Fruit fly (Drosophila melanogaster) whole organism, adult: Measurements from ENCODE around the gene mthl10.

Experiments
- CG11617 ChIP-seq: fragments of 200-800 bp; sonication (Bioruptor generic); optimal IDR thresholded peaks from 2 replicates; lab custom pipeline; 2017; ENCODE audit warnings: mild to moderate bottlenecking, missing biosample characterization, missing genetic modification reagents, missing genetic modification characterization
- CG12768 ChIP-seq: fragments of 200-800 bp; sonication (Bioruptor generic); optimal IDR thresholded peaks from 2 replicates; lab custom pipeline; 2017; ENCODE audit warnings: missing biosample characterization, missing genetic modification characterization, mild to moderate bottlenecking, moderate library complexity, missing genetic modification reagents
- CG14711 ChIP-seq: fragments of 200-800 bp; sonication (Bioruptor generic); optimal IDR thresholded peaks from 2 replicates; lab custom pipeline; 2018; ENCODE audit warnings: missing biosample characterization, mild to moderate bottlenecking, missing genetic modification characterization, moderate library complexity
- CG1620 ChIP-seq: fragments of 200-800 bp; sonication (Bioruptor generic); optimal IDR thresholded peaks from 2 replicates; lab custom pipeline; 2016; ENCODE audit warnings: missing biosample characterization, missing genetic modification characterization
- CG33017 ChIP-seq: fragments of 200-800 bp; sonication (Bioruptor generic); optimal IDR thresholded peaks from 2 replicates; lab custom pipeline; 2018; ENCODE audit warnings: missing biosample characterization, mild to moderate bottlenecking, missing genetic modification characterization, moderate library complexity
- CG5204 ChIP-seq: fragments of 200-800 bp; sonication (Bioruptor generic); optimal IDR thresholded peaks from 2 replicates; lab custom pipeline; 2016; ENCODE audit warnings: missing biosample characterization, missing genetic modification characterization
- CG7045 ChIP-seq: fragments of 200-800 bp; sonication (Bioruptor generic); optimal IDR thresholded peaks from 2 replicates; lab custom pipeline; 2017; ENCODE audit warnings: missing biosample characterization, mild to moderate bottlenecking, missing genetic modification characterization
- CG7101 ChIP-seq: fragments of 200-800 bp; sonication (Bioruptor generic); optimal IDR thresholded peaks from 2 replicates; lab custom pipeline; 2018; ENCODE audit warnings: missing biosample characterization, mild to moderate bottlenecking, missing genetic modification characterization, moderate library complexity
- Clk ChIP-seq: fragments of 200-800 bp; sonication (Bioruptor generic); optimal IDR thresholded peaks from 2 replicates; lab custom pipeline; 2017; ENCODE audit warnings: missing biosample characterization, missing genetic modification characterization
- Crg-1 ChIP-seq: fragments of 200-800 bp; sonication (Bioruptor generic); optimal IDR thresholded peaks from 2 replicates; lab custom pipeline; 2016; ENCODE audit warnings: missing biosample characterization, missing genetic modification characterization
- Hr96 ChIP-seq: fragments of 200-800 bp; sonication (Bioruptor generic); optimal IDR thresholded peaks from 2 replicates; lab custom pipeline; 2016; ENCODE audit warnings: missing biosample characterization, missing genetic modification characterization
- Mnt ChIP-seq: fragments of 200-800 bp; sonication (Bioruptor generic); optimal IDR thresholded peaks from 2 replicates; lab custom pipeline; 2016; ENCODE audit warnings: missing biosample characterization, mild to moderate bottlenecking, missing genetic modification characterization
- bab1 ChIP-seq: fragments of 200-800 bp; sonication (Bioruptor generic); optimal IDR thresholded peaks from 3 replicates; lab custom pipeline; 2019; ENCODE audit warnings: missing biosample characterization, mild to moderate bottlenecking, missing genetic modification characterization, moderate library complexity
- cic ChIP-seq: fragments of 200-800 bp; sonication (Bioruptor generic); optimal IDR thresholded peaks from 2 replicates; lab custom pipeline; 2017; ENCODE audit warnings: missing biosample characterization, mild to moderate bottlenecking, missing genetic modification characterization, moderate library complexity
- cnc ChIP-seq, 2 experiments: fragments of >200 bp; optimal IDR thresholded peaks; 2 replicates each; lab custom pipeline; 2017
- kay ChIP-seq: fragments of 200-800 bp; sonication (Bioruptor generic); peaks from one replicate; lab custom pipeline; 2016; ENCODE audit warnings: missing biosample characterization, missing genetic modification characterization, borderline replicate concordance
- ovo ChIP-seq: fragments of 200-800 bp; sonication (Bioruptor generic); optimal IDR thresholded peaks from 2 replicates; lab custom pipeline; 2016; ENCODE audit warnings: missing biosample characterization, missing genetic modification characterization
- pad ChIP-seq: fragments of 200-800 bp; sonication (Bioruptor generic); optimal IDR thresholded peaks from 3 replicates; lab custom pipeline; 2017; ENCODE audit warnings: missing biosample characterization, missing genetic modification characterization, mild to moderate bottlenecking, moderate library complexity, missing genetic modification reagents
- tj ChIP-seq: fragments of 200-800 bp; sonication (Bioruptor generic); optimal IDR thresholded peaks from 3 replicates; lab custom pipeline; 2017; ENCODE audit warnings: missing biosample characterization, mild to moderate bottlenecking, missing genetic modification characterization, moderate library complexity
- toe ChIP-seq: fragments of 200-800 bp; sonication (Bioruptor generic); optimal IDR thresholded peaks from 2 replicates; lab custom pipeline; 2016; ENCODE audit warnings: missing biosample characterization, missing genetic modification characterization

The mthl10 gene

DNA sequence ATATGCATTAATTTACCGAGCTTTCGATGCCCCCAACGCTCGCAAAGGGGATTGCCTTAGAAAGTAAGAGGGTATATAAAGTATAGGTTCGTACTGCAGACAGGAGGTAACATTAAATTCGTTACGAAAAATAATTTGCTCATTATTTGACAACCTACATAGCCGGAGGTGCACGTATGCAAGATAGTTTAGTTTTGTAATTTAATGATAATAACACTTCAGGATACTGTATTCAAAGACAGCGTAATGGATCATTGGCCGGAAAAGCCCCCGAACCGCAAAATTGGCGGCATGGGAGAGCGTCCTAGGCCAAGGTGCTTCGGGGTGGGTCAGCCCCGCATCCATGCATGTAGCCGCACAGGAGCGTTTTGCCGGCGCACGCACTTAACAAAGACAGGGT is 30.4 kb downstream of the mthl10 start:
- TF ChIP-seq CG1620 (GFP tag; lab: Kevin White, UChicago) (no peak), CG7101 (tag; lab: Kevin White, UChicago) (no peak), toe (GFP tag; lab: Kevin White, UChicago) (no peak), Clk (GFP tag; lab: Kevin White, UChicago) (no peak), CG11617 (GFP tag; lab: Kevin White, UChicago) (no peak), Hr96 (GFP tag; lab: Kevin White, UChicago) (no peak), Crg-1 (GFP tag; lab: Kevin White, UChicago) (no peak), CG12768 (GFP tag; lab: Kevin White, UChicago) (no peak), pad (GFP tag; lab: Kevin White, UChicago) (no peak), ovo (GFP tag; lab: Kevin White, UChicago) (no peak), CG33017 (tag; lab: Kevin White, UChicago) (no peak), CG14711 (tag; lab: Kevin White, UChicago) (no peak), tj (GFP tag; lab: Kevin White, UChicago) (no peak), cnc (optimal IDR thresholded peaks at IDR 0.05; lab: Kevin White, UChicago) (no peak), CG5204 (no peak), CG7045 (GFP tag; lab: Kevin White, UChicago) (no peak), kay (GFP tag; lab: Kevin White, UChicago) (no peak), cic (GFP tag; lab: Kevin White, UChicago) (no peak), bab1 (GFP tag; lab: Kevin White, UChicago) (no peak), Mnt (GFP tag; lab: Kevin White, UChicago) (no peak)

DNA sequence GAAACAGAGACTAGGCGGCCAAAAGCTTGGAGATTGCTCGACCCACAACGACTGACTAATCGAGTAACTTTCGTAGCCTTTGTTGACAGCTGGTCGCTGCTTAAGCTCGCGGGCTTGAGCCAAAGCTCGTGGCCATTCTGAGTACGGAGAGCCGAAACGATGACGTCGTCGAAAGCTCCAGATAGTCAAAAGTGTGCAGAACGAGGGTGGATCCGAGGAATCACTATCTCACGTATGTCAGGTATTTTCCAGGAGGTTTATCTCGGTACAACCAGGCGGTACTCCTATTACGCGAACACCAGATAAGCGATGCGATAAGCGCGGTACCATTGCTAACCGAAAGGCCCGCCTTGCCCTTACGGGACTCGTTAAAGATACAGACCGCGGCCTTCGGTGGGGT is 31.1 kb downstream of the mthl10 start:
- TF ChIP-seq CG1620 (GFP tag; lab: Kevin White, UChicago) (no peak), Clk (GFP tag; lab: Kevin White, UChicago) (no peak), CG7101 (tag; lab: Kevin White, UChicago) (peak; percentile 2), CG33017 (tag; lab: Kevin White, UChicago) (peak; percentile 23), bab1 (GFP tag; lab: Kevin White, UChicago) (peak; percentile 20), kay (GFP tag; lab: Kevin White, UChicago) (no peak), CG12768 (GFP tag; lab: Kevin White, UChicago) (peak; percentile 23), Crg-1 (GFP tag; lab: Kevin White, UChicago) (no peak), Mnt (GFP tag; lab: Kevin White, UChicago) (no peak), CG7045 (GFP tag; lab: Kevin White, UChicago) (no peak), ovo (GFP tag; lab: Kevin White, UChicago) (no peak), CG11617 (GFP tag; lab: Kevin White, UChicago) (no peak), CG5204 (no peak), CG14711 (tag; lab: Kevin White, UChicago) (no peak), Hr96 (GFP tag; lab: Kevin White, UChicago) (no peak), cic (GFP tag; lab: Kevin White, UChicago) (peak; percentile 82)

DNA sequence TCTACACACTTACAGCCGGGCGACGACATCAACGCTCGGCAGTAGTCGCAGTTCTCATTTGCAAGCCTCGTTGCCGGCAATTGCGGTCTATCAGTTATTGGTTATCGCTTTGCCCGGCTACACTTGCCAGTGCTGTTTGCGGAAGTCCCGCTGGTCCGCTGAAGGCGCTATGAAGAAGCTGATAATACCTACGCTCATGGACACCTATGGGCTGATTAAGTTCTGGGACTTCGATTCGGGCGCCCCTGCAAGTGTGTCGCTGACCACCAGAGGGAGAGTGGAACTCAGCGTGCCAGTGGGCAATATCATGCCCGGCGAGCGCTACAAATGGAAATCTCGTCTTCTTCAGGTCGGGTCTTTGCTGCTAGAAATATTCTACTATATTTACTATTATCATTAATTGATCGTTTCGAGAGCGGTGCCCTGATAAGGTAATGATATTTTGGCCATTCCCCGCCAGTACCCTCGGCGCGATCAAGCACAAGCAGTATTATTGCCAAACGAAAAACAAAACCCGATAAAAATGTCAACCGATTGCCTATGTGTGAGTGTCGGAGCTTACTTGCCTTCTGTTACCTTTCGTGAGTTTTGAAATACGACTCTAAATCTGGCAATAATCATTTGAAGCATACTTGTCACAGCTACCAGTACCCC is 42.6 kb downstream of the mthl10 start:
- TF ChIP-seq cic (GFP tag; lab: Kevin White, UChicago) (peak; percentile 38), CG7045 (GFP tag; lab: Kevin White, UChicago) (no peak), ovo (GFP tag; lab: Kevin White, UChicago) (no peak), CG5204 (no peak)

DNA sequence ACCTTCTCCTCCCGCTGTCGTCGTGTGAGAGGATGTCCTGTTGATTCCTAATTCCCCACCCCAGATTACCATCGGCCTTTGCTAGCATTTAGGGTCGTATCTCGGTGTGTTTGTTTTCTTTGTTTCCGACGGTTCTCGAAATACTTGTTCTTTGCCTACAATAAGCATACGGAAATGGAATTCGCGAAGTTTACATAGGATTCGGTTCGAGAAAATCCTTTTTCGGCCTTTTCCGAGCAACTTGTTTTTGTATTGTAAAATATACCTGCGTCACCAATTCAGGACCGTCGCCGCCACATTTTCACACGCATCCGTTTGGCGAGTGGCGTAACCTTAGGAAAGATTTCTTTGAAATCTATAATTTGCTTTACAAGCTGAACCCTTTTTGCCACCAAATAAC is 44.3 kb downstream of the mthl10 start:
- TF ChIP-seq Mnt (GFP tag; lab: Kevin White, UChicago) (no peak), tj (GFP tag; lab: Kevin White, UChicago) (no peak), CG7045 (GFP tag; lab: Kevin White, UChicago) (no peak), Crg-1 (GFP tag; lab: Kevin White, UChicago) (no peak), kay (GFP tag; lab: Kevin White, UChicago) (no peak), CG1620 (GFP tag; lab: Kevin White, UChicago) (no peak), toe (GFP tag; lab: Kevin White, UChicago) (no peak), CG33017 (tag; lab: Kevin White, UChicago) (no peak), Hr96 (GFP tag; lab: Kevin White, UChicago) (no peak)

DNA sequence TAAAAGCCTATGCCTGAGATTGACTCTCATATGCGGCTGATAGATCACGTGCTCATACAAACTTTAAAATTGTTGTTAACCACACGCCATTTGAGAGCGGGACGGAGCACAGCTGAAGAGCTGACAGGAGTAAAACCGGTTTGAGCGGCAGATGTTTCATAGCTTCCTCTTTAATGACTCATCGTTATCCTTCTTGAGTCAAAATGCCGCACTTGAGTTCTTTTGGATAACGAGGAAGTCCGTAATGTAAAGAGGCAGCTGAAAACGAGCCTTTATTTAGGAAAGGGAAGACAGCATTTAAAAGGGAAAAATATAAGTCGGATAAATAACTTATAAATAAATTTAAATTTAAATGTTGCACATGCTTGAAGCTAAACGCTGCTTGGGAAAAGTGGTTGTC is 45.5 kb downstream of the mthl10 start:
- TF ChIP-seq cnc (optimal IDR thresholded peaks at IDR 0.05; lab: Kevin White, UChicago) (no peak), kay (GFP tag; lab: Kevin White, UChicago) (peak; percentile 24)

DNA sequence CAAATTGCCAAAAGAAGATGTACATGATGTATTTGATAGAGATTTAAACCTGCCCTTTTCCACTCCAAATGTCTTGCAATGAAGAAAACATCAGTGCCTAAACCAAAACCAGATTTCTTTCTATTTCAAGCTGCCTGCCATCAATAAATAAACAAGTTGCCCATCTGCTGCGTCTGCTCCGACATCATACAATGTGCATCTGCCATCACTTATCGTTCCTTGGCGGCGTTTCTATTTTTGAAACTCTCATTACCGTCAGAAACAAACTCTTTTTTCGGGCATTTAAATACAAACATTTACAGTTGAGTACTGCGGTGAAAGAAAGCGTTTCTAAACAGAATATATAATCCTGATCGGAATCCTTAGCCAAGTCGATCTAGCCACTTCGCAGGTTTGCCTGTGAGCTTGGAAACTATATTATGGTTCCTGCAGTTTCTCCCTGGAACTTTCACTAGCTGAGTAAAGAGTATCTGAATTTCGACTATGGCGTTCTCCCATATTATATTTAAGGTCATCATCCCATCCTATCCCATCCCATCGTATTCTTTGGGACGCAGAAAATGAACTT is 47.8 kb downstream of the mthl10 start:
- TF ChIP-seq CG7045 (GFP tag; lab: Kevin White, UChicago) (no peak), CG33017 (tag; lab: Kevin White, UChicago) (no peak), CG5204 (no peak), CG11617 (GFP tag; lab: Kevin White, UChicago) (no peak), Hr96 (GFP tag; lab: Kevin White, UChicago) (no peak), kay (GFP tag; lab: Kevin White, UChicago) (no peak), bab1 (GFP tag; lab: Kevin White, UChicago) (no peak)
